Fruit fly (Drosophila melanogaster) S2 (cell line): ENCODE data around the gene Dlip1.

Source experiments
- CG8478 ChIP-seq: fragments of >200 bp; optimal IDR thresholded peaks from 2 replicates; lab custom pipeline; 2018
- CTCF ChIP-seq, 2 experiments: fragments of >200 bp; optimal IDR thresholded peaks; 2 replicates each; lab custom pipeline; 2018

DNA sequence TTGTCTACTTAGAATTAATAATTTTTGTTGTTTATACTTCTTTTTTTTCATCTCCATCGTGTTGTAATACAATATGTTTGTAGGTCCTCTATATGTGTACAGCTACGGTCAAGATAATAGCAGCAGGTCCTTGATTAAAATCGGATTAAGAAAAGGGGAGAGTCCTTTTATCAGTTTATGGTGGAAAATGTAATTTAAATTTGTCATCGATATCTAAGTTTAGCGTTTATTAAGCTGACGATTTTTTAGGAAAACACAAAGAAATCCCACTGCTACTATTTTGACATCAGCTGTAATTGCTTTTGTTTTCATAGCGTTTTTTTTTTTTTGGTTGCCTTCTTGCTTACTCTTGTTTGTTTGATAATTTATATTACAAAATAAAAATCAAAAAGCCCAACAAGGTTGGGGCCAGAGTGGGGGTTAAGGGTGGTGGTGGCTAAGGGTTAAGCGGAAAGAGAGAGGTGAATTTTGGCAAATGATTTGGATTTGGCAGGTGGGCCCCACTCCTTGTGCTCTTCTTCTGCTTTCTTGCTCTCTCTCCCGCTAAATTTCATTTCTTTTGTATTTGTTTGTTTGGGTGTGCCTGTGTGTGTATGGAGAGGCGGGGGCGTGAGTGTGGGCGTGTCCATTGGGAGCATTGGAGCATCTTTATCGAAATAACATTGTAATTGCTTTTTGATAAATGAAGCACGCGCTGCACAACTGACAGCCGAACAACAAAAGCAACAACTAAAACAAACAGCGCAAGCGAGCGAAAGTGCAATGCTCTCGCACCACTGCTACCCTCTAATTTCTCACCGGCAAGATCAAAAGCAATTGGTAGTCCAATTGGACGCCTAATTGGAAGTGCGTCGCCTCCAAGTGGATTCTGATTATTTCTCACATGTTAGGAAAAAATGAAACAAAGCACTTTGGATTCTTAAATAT lies 37.3 kb upstream of the Dlip1 start:
- no peak for TF ChIP-seq CTCF (optimal IDR thresholded peaks at IDR 0.05; lab: Kevin White, UChicago)
- no peak for TF ChIP-seq CG8478 (lab: Kevin White, UChicago)
